Fruit fly (Drosophila melanogaster) whole organism, pupa: ENCODE results near the gene mop.
A peak's percentile ranks its signal among the peaks of the same experiment; 100 is the strongest.

Experiments
- CG10348 ChIP-seq: fragments of 200-800 bp; sonication (Bioruptor generic); IDR thresholded peaks from 2 replicates; pipeline ENCODE4 v1.3.6; 2022; ENCODE audit warnings: missing biosample characterization, missing genetic modification characterization
- CG12605 ChIP-seq: fragments of 200-800 bp; sonication (Bioruptor generic); IDR thresholded peaks from 2 replicates; pipeline ENCODE4 v1.3.6; 2022; ENCODE audit warnings: missing biosample characterization, missing genetic modification characterization
- CG13204 ChIP-seq: fragments of 200-800 bp; sonication (Bioruptor generic); optimal IDR thresholded peaks from 2 replicates; lab custom pipeline; 2018; ENCODE audit warnings: missing biosample characterization, mild to moderate bottlenecking, missing genetic modification characterization, moderate library complexity
- CG14655 ChIP-seq: fragments of 200-800 bp; sonication (Bioruptor generic); optimal IDR thresholded peaks from 3 replicates; lab custom pipeline; 2017; ENCODE audit warnings: mild to moderate bottlenecking, missing biosample characterization, missing genetic modification reagents, missing genetic modification characterization
- CG15710 ChIP-seq: fragments of 200-800 bp; sonication (Bioruptor generic); optimal IDR thresholded peaks from 2 replicates; lab custom pipeline; 2018; ENCODE audit warnings: missing biosample characterization, mild to moderate bottlenecking, missing genetic modification characterization, moderate library complexity
- CG17806 ChIP-seq: fragments of 200-800 bp; sonication (Bioruptor generic); optimal IDR thresholded peaks from 2 replicates; lab custom pipeline; 2018; ENCODE audit warnings: missing biosample characterization, mild to moderate bottlenecking, missing genetic modification characterization, moderate library complexity
- CG32121 ChIP-seq: fragments of 200-800 bp; sonication (Bioruptor generic); IDR thresholded peaks from 2 replicates; pipeline ENCODE4 v1.3.6; 2022; ENCODE audit warnings: missing biosample characterization, missing genetic modification characterization
- CG34367 ChIP-seq: fragments of 200-800 bp; sonication (Bioruptor generic); optimal IDR thresholded peaks from 2 replicates; lab custom pipeline; 2018; ENCODE audit warnings: missing biosample characterization, mild to moderate bottlenecking, missing genetic modification characterization
- CG4496 ChIP-seq: fragments of 200-800 bp; sonication (Bioruptor generic); IDR thresholded peaks from 3 replicates; pipeline ENCODE4 v1.3.6; 2022; ENCODE audit warnings: missing biosample characterization, missing genetic modification characterization
- CG8159 ChIP-seq: fragments of 200-800 bp; sonication (Bioruptor generic); optimal IDR thresholded peaks from 3 replicates; lab custom pipeline; 2018; ENCODE audit warnings: missing biosample characterization, mild to moderate bottlenecking, missing genetic modification characterization, moderate library complexity
- CG8301 ChIP-seq: fragments of 200-800 bp; sonication (Bioruptor generic); optimal IDR thresholded peaks from 2 replicates; lab custom pipeline; 2018; ENCODE audit warnings: missing biosample characterization, mild to moderate bottlenecking, missing genetic modification characterization
- CG9948 ChIP-seq: fragments of 200-800 bp; sonication (Bioruptor generic); optimal IDR thresholded peaks from 2 replicates; lab custom pipeline; 2018; ENCODE audit warnings: missing biosample characterization, mild to moderate bottlenecking, missing genetic modification characterization, moderate library complexity
- D1 ChIP-seq: fragments of 200-800 bp; sonication (Bioruptor generic); optimal IDR thresholded peaks from 2 replicates; lab custom pipeline; 2018; ENCODE audit warnings: missing biosample characterization, mild to moderate bottlenecking, missing genetic modification characterization, moderate library complexity
- EcR ChIP-seq: fragments of 200-800 bp; sonication (Bioruptor generic); optimal IDR thresholded peaks from 3 replicates; lab custom pipeline; 2019; ENCODE audit warnings: missing biosample characterization, missing genetic modification characterization, mild to moderate bottlenecking, moderate library complexity, missing genetic modification reagents
- Ets98B ChIP-seq: fragments of 200-800 bp; sonication (Bioruptor generic); IDR thresholded peaks from 2 replicates; pipeline ENCODE4 v1.3.6; 2022; ENCODE audit warnings: missing biosample characterization, missing genetic modification characterization
- Pif1A ChIP-seq: fragments of 200-800 bp; sonication (Bioruptor generic); optimal IDR thresholded peaks from 3 replicates; lab custom pipeline; 2016; ENCODE audit warnings: missing biosample characterization, missing genetic modification characterization
- Pif1B ChIP-seq: fragments of 200-800 bp; sonication (Bioruptor generic); optimal IDR thresholded peaks from 3 replicates; lab custom pipeline; 2016; ENCODE audit warnings: missing biosample characterization, missing genetic modification characterization
- Snoo ChIP-seq: fragments of 200-800 bp; sonication (Bioruptor generic); optimal IDR thresholded peaks from 3 replicates; lab custom pipeline; 2017; ENCODE audit warnings: missing biosample characterization, mild to moderate bottlenecking, missing genetic modification characterization, inconsistent platforms
- fd96Ca ChIP-seq: fragments of 200-800 bp; sonication (Bioruptor generic); IDR thresholded peaks from 3 replicates; pipeline ENCODE4 v1.3.6; 2022; ENCODE audit warnings: missing biosample characterization, missing genetic modification characterization
- gl ChIP-seq: fragments of 200-800 bp; sonication (Bioruptor generic); optimal IDR thresholded peaks from 2 replicates; lab custom pipeline; 2018; ENCODE audit warnings: missing biosample characterization, mild to moderate bottlenecking, missing genetic modification characterization
- rn ChIP-seq: fragments of 200-800 bp; sonication (Bioruptor generic); IDR thresholded peaks from 2 replicates; pipeline ENCODE4 v1.3.6; 2022; ENCODE audit warnings: missing biosample characterization, missing genetic modification characterization

Gene mop

DNA sequence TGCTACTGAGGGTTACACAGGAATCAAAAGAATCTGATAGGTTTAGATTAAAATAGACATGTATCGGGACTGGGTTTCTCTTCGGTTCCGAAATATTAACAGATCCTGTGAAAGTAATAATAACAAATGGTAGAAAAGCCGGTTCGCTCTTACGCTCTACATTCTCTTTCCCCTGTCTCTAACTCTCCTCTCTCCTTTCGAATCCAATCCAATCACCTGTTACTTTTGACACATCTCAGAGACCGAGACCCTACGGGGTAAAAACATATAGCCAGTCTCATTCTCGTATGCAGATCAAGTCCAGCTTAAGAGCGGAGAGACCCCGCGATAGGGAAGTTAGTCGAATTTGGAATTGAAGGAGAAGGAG lies 17.2 kb downstream of the mop start:
- no peak for TF ChIP-seq CG9948 (tag; lab: Kevin White, UChicago)
- TF ChIP-seq CG12605 (GFP tag; lab: Robert Waterston, UW) = no peak
- TF ChIP-seq rn = no peak
- no peak for TF ChIP-seq Snoo (tag; lab: Kevin White, UChicago)
- no peak for TF ChIP-seq CG8159 (tag; lab: Kevin White, UChicago)
- TF ChIP-seq CG14655 = no peak
- no peak for TF ChIP-seq CG32121
- no peak for TF ChIP-seq CG13204 (GFP tag; lab: Kevin White, UChicago)
- no peak for TF ChIP-seq CG8301 (tag; lab: Kevin White, UChicago)
- TF ChIP-seq EcR (GFP tag; lab: Kevin White, UChicago) = no peak
- no peak for TF ChIP-seq CG10348 (GFP tag; lab: Robert Waterston, UW)
- no peak for TF ChIP-seq CG17806
- TF ChIP-seq CG15710 (tag; lab: Kevin White, UChicago) = no peak
- no peak for TF ChIP-seq Pif1A (GFP tag; lab: Kevin White, UChicago)
- no peak for TF ChIP-seq CG34367 (tag; lab: Kevin White, UChicago)
- TF ChIP-seq CG4496 (GFP tag; lab: Robert Waterston, UW) = no peak
- TF ChIP-seq gl (tag; lab: Kevin White, UChicago) = no peak

DNA sequence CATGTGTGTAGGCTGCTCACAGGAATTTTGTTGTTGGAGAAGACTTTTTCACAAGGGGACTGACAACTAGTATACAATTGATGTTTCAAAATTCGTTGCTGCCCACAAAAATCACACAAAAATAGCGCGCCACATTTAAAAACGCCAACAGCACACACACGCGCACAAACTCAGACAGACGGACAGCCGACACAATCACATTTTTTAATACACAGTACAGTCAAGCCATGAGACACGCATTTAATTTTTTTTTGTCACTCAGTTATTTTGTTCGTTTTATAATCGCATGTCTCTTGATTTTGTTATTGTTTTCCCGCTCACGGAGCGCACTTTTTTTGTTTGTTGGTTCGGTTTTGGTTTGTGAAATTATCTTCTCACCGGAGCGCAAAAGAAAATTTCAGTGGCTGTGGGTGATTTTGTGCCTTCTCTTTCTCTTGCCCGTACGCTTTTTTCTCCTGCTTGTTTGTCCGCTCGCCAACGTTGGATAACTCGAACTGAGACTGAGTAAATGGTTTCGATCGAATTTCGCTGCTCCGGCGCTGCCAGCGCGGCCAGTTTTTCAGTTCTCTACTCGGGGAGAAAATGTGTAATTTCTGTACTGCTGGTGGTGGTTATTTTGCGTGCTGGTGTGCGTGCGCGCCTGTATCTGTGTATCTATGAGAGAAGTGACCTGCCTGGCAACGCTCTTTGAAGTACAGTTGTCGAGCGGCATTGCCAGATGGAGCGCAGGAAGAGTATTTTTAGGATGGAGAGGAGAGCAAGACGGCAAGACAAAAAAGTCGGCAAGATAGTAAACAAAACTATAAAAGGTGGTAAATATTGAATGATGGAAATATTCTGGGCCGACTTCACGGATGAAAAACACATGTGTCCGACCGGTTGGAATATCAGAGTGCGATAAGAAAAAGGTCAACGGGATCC lies 18.2 kb downstream of the mop start, which contains the start of gene CG42507:
Gene CG42507, minus strand, starts transcription at position 499 of the 921 bp plus-strand sequence.
- TF ChIP-seq D1 (tag; lab: Kevin White, UChicago) (no peak), CG15710 (tag; lab: Kevin White, UChicago) (peak; percentile 13), EcR (GFP tag; lab: Kevin White, UChicago) (peak; percentile 68), Snoo (tag; lab: Kevin White, UChicago) (no peak), CG4496 (GFP tag; lab: Robert Waterston, UW) (peak; percentile 6; the same call in 1 of the 3 replicates), Pif1B (peak; percentile 16), CG13204 (GFP tag; lab: Kevin White, UChicago) (peak; percentile 61), rn (no peak), gl (tag; lab: Kevin White, UChicago) (peak; percentile 29), CG32121 (peak; percentile 44), CG8159 (tag; lab: Kevin White, UChicago) (peak; percentile 9), CG12605 (GFP tag; lab: Robert Waterston, UW) (peak; percentile 58; the same call in 1 of the 2 replicates), CG34367 (tag; lab: Kevin White, UChicago) (peak; percentile 33), fd96Ca (GFP tag; lab: Robert Waterston, UW) (peak; percentile 50; the same call in 2 of the 3 replicates), Ets98B (GFP tag; lab: Robert Waterston, UW) (peak; percentile 61; the same call in 1 of the 2 replicates), CG9948 (tag; lab: Kevin White, UChicago) (no peak)

DNA sequence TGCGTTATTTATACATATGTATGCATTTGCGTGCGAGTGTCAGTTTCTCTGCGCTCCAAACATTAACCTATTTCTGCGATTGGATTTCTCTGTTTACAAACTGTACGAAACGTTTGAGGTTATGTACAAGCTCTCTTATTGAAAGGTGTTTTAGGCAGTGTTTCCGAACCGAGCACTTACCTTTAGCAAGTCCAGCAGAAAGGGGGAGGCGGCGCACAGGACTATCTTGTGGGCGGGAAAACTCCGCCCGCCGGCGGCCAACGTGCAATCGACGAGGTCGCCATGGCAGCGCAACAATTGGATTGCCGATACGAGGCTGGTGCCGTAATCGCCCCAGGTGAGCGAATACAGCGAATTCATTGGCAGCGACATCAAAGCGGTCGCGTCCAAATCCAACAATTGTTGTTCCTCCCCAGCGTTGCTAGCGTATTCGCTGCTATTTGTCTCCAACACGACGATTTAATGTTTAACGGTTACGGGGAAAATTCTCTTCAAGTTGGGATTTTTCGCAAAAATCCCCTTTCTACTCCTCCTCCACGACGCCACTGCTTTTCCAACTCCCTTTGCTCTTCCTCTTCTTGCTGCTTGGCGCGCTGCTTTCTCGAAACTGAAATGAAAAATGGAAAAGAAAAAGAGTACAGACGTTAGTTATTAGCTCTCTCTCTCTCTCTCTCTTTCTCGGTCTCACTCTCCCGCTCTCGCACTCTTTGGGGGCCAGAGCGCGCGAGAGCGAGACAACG lies 19.0 kb downstream of the mop start:
- TF ChIP-seq CG34367 (tag; lab: Kevin White, UChicago) (peak; percentile 83), fd96Ca (GFP tag; lab: Robert Waterston, UW) (peak; percentile 97), CG10348 (GFP tag; lab: Robert Waterston, UW) (peak; percentile 87), Pif1A (GFP tag; lab: Kevin White, UChicago) (peak; percentile 80), CG15710 (tag; lab: Kevin White, UChicago) (peak; percentile 83), CG12605 (GFP tag; lab: Robert Waterston, UW) (peak; percentile 92), CG17806 (peak; percentile 79), rn (peak; percentile 87), Ets98B (GFP tag; lab: Robert Waterston, UW) (peak; percentile 94), CG13204 (GFP tag; lab: Kevin White, UChicago) (peak; percentile 74), EcR (GFP tag; lab: Kevin White, UChicago) (no peak), CG8301 (tag; lab: Kevin White, UChicago) (peak; percentile 90), gl (tag; lab: Kevin White, UChicago) (peak; percentile 46), CG32121 (peak; percentile 93), CG4496 (GFP tag; lab: Robert Waterston, UW) (peak; percentile 97), D1 (tag; lab: Kevin White, UChicago) (peak; percentile 30), CG14655 (peak; percentile 92), CG8159 (tag; lab: Kevin White, UChicago) (peak; percentile 85), Pif1B (peak; percentile 72), CG9948 (tag; lab: Kevin White, UChicago) (peak; percentile 80), Snoo (tag; lab: Kevin White, UChicago) (peak; percentile 86)

DNA sequence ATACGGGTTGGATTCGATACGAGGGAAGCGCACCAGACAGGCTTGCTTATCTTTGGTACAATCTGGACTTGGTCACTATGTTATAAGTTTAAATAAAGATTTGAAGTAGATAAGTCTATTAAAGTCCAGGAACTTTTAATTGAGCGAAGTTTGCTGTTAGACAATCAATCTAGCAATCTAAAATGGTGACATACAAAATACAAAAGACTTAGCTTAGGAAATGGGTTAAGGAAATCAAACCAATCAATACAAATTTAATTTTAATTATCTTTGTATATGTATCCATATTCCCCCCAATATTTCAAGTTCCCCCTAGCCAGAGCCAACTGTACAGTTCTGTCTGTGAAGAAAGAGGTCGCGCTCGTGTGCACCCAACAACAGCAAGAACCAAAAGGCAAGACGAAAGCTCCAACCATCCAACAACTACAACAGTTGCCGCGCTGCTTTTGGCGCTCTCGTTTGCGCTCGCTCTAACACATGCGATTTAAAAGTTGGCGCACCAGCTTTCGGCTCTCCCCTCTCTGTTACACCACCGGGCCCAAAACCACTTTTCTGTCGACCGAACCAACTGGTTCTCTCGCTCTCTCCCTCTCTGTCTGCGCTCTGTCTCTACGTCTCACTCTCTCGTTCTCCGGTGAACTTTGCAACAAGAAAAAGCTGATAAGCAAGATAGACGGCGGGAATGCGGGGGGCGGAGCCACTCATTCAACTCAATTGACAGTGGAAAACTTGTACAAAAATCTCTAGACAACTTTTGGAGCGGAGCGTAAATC lies 19.8 kb downstream of the mop start:
- TF ChIP-seq Snoo (tag; lab: Kevin White, UChicago) (peak; percentile 68), CG12605 (GFP tag; lab: Robert Waterston, UW) (peak; percentile 75), EcR (GFP tag; lab: Kevin White, UChicago) (peak; percentile 93), Pif1A (GFP tag; lab: Kevin White, UChicago) (peak; percentile 82), Pif1B (peak; percentile 49), CG17806 (peak; percentile 85), CG13204 (GFP tag; lab: Kevin White, UChicago) (peak; percentile 84), CG15710 (tag; lab: Kevin White, UChicago) (peak; percentile 87), CG9948 (tag; lab: Kevin White, UChicago) (peak; percentile 81), CG14655 (peak; percentile 93), CG8301 (tag; lab: Kevin White, UChicago) (peak; percentile 88), Ets98B (GFP tag; lab: Robert Waterston, UW) (peak; percentile 59), gl (tag; lab: Kevin White, UChicago) (peak; percentile 82), CG8159 (tag; lab: Kevin White, UChicago) (peak; percentile 89), rn (peak; percentile 17), fd96Ca (GFP tag; lab: Robert Waterston, UW) (peak; percentile 73), CG4496 (GFP tag; lab: Robert Waterston, UW) (peak; percentile 65; the same call in 2 of the 3 replicates), CG32121 (peak; percentile 69), CG10348 (GFP tag; lab: Robert Waterston, UW) (peak; percentile 68), D1 (tag; lab: Kevin White, UChicago) (peak; percentile 70), CG34367 (tag; lab: Kevin White, UChicago) (peak; percentile 75)
